Worm (Caenorhabditis elegans): Measurements from ENCODE around the gene fbxb-46.
A peak's percentile ranks its signal among the peaks of the same experiment; 100 is the strongest.

The fbxb-46 gene

ce11 chrII:1589845-1590244 lies 18.9 kb upstream of the fbxb-46 start, which contains the start of gene T07H3.7:
T07H3.7 (minus strand) TSS chrII:1589945.
- TF ChIP-seq nhr-102 (tag; optimal IDR thresholded peaks at IDR 0.05) (no peak), ZK337.2 (GFP tag; IDR thresholded peaks at IDR 0.05) (no peak), pha-4 (GFP tag; IDR thresholded peaks at IDR 0.05) (no peak), pha-4 (tag; optimal IDR thresholded peaks at IDR 0.05) (no peak), unc-39 (tag; optimal IDR thresholded peaks at IDR 0.05) (no peak), rbr-2 (tag; optimal IDR thresholded peaks at IDR 0.05) (no peak), ctbp-1 (GFP tag; IDR thresholded peaks at IDR 0.05) (no peak), lin-1 (GFP tag; IDR thresholded peaks at IDR 0.05) (no peak), arid-1 (GFP tag; conservative IDR thresholded peaks at IDR 0.05) (no peak), mxl-3 (GFP tag; optimal IDR thresholded peaks at IDR 0.05) (no peak), duxl-1 (tag; optimal IDR thresholded peaks at IDR 0.05; ENCODE audit: poor library complexity) (no peak), vab-7 (GFP tag; IDR thresholded peaks at IDR 0.05) (no peak), Y5F2A.4 (GFP tag; optimal IDR thresholded peaks at IDR 0.05) (no peak), ztf-11 (tag; optimal IDR thresholded peaks at IDR 0.05) (no peak), F44E2.7 (GFP tag; IDR thresholded peaks at IDR 0.05) (no peak)

- TF ChIP-seq fkh-10 (GFP tag; optimal IDR thresholded peaks at IDR 0.05) (no peak), nhr-28 (tag; optimal IDR thresholded peaks at IDR 0.05) (no peak), pha-4 (GFP tag; IDR thresholded peaks at IDR 0.05) (no peak), pha-4 (tag; optimal IDR thresholded peaks at IDR 0.05) (no peak), lin-13 (GFP tag; optimal IDR thresholded peaks at IDR 0.05) (no peak), F44E2.7 (GFP tag; IDR thresholded peaks at IDR 0.05) (no peak)
Measured at ce11 chrII:1586305-1586704, 15.4 kb upstream of the fbxb-46 start, which contains the start of gene T07H3.8. T07H3.8 (plus strand) TSS chrII:1586605.

ce11 chrII:1584140-1584539 lies 13.2 kb upstream of the fbxb-46 start, which contains the start of gene clec-21:
clec-21 (minus strand) TSS chrII:1584240.
- TF ChIP-seq dmd-8 (GFP tag; IDR thresholded peaks at IDR 0.05) (no peak), ceh-62 (tag; optimal IDR thresholded peaks at IDR 0.05) (no peak), nhr-48 (tag; optimal IDR thresholded peaks at IDR 0.05) (no peak), ztf-11 (tag; optimal IDR thresholded peaks at IDR 0.05) (no peak), F37D6.2 (tag; optimal IDR thresholded peaks at IDR 0.05) (no peak), egl-27 (tag; optimal IDR thresholded peaks at IDR 0.05) (no peak), attf-4 (tag; optimal IDR thresholded peaks at IDR 0.05) (no peak)

- TF ChIP-seq nhr-28 (tag; optimal IDR thresholded peaks at IDR 0.05): peak; percentile 28
- no peak for TF ChIP-seq vab-7 (GFP tag; IDR thresholded peaks at IDR 0.05)
- no peak for TF ChIP-seq nhr-77 (tag; optimal IDR thresholded peaks at IDR 0.05)
- no peak for TF ChIP-seq spr-3 (GFP tag; optimal IDR thresholded peaks at IDR 0.05)
- TF ChIP-seq hlh-11 (tag; optimal IDR thresholded peaks at IDR 0.05): peak; percentile 16
- no peak for TF ChIP-seq tra-1 (GFP tag; IDR thresholded peaks at IDR 0.05)
- TF ChIP-seq F37D6.2 (tag; optimal IDR thresholded peaks at IDR 0.05): no peak
- no peak for TF ChIP-seq hif-1 (tag; optimal IDR thresholded peaks at IDR 0.05)
Measured at ce11 chrII:1579886-1580285, 9.0 kb upstream of the fbxb-46 start, which contains the start of gene math-38. math-38 (minus strand) TSS chrII:1579986.

- TF ChIP-seq mdl-1 (tag; optimal IDR thresholded peaks at IDR 0.05) (no peak), jun-1 (tag; optimal IDR thresholded peaks at IDR 0.05) (no peak), set-16 (GFP tag; IDR thresholded peaks at IDR 0.05) (no peak), nhr-25 (tag; optimal IDR thresholded peaks at IDR 0.05; ENCODE audit: borderline replicate concordance, insufficient read depth) (no peak), fkh-10 (GFP tag; optimal IDR thresholded peaks at IDR 0.05) (no peak), daf-19 (GFP tag; conservative IDR thresholded peaks at IDR 0.05) (no peak), pqm-1 (tag; optimal IDR thresholded peaks at IDR 0.05) (peak; percentile 92), F44E2.7 (GFP tag; IDR thresholded peaks at IDR 0.05) (no peak), ZK546.5 (tag; optimal IDR thresholded peaks at IDR 0.05) (no peak), lin-29 (GFP tag; IDR thresholded peaks at IDR 0.05) (no peak), lir-3 (tag; optimal IDR thresholded peaks at IDR 0.05) (no peak), ztf-11 (tag; optimal IDR thresholded peaks at IDR 0.05) (no peak), vab-7 (GFP tag; IDR thresholded peaks at IDR 0.05) (no peak), gei-8 (GFP tag; optimal IDR thresholded peaks at IDR 0.05) (no peak), daf-8 (GFP tag; IDR thresholded peaks at IDR 0.05) (no peak), nhr-237 (tag; optimal IDR thresholded peaks at IDR 0.05) (no peak), nhr-28 (tag; optimal IDR thresholded peaks at IDR 0.05) (peak; percentile 70), hlh-30 (tag; optimal IDR thresholded peaks at IDR 0.05; ENCODE audit: insufficient read depth) (no peak), hlh-11 (tag; optimal IDR thresholded peaks at IDR 0.05) (peak; percentile 30), hmg-1.1 (GFP tag; IDR thresholded peaks at IDR 0.05) (no peak), ctbp-1 (GFP tag; IDR thresholded peaks at IDR 0.05) (no peak)
Measured at ce11 chrII:1576772-1577171, 5.8 kb upstream of the fbxb-46 start.

Measured in whole organism, L4 larva.